Fruit fly (Drosophila melanogaster) S2 (cell line): ENCODE measurements around the gene CG34056.

Source experiments
- CG8478 ChIP-seq: fragments of >200 bp; optimal IDR thresholded peaks from 2 replicates; lab custom pipeline; 2018
- CTCF ChIP-seq, 2 experiments: fragments of >200 bp; optimal IDR thresholded peaks; 2 replicates each; lab custom pipeline; 2018

DNA sequence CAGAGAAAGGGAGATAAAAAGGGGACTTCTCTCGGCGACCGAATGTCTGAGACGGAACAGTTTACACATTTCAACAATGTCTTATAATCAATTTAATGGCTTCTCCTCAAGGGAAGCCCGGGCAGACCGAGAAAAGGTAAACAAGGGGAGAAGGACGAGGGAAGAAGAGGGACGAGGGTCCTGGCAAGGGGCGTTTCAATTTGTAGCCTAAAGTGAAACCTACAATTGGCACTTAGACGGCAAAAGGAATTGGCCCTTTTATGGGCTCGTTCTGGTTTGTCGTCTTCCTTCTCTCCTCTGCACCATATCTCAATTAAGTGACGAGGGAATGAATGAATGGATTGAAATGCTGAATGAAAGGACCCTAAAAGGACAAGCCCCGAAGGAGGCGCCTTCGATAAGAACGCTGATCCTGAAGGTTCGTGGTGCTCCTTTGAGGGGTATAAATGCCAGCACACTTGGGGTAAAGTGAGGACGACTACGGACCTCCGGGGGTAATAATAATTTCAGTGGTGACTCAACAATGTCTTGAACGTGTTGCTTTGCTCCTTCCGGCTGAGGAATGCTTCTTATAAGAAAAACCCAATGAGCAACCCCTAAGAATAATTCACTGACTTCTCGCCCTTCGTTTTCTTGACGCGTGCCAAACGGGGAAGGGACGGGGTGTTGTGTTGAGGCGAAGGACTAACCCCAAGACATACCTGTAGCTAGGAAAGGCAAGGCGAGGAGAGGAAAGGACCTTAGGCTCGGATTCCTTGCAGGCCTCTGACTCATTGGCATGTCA, 4.9 kb downstream of the CG34056 start:
- no peak for TF ChIP-seq CG8478 (lab: Kevin White, UChicago)
- no peak for TF ChIP-seq CTCF (optimal IDR thresholded peaks at IDR 0.05; lab: Kevin White, UChicago)
